Fruit fly (Drosophila melanogaster) whole organism, prepupa: ENCODE results near the gene Rh5.

Experiments
- Blimp-1 ChIP-seq: fragments of 200-800 bp; sonication (Bioruptor generic); optimal IDR thresholded peaks from 3 replicates; lab custom pipeline; 2017; ENCODE audit warnings: missing biosample characterization, missing genetic modification characterization, mild to moderate bottlenecking, moderate library complexity, missing genetic modification reagents
- CG10631 ChIP-seq: fragments of 200-800 bp; sonication (Bioruptor generic); optimal IDR thresholded peaks from 2 replicates; lab custom pipeline; 2016; ENCODE audit warnings: missing biosample characterization, missing genetic modification characterization
- CG10669 ChIP-seq: fragments of 200-800 bp; sonication (Bioruptor generic); optimal IDR thresholded peaks from 3 replicates; lab custom pipeline; 2018; ENCODE audit warnings: missing biosample characterization, mild to moderate bottlenecking, missing genetic modification characterization, moderate library complexity
- CG11294 ChIP-seq: fragments of 200-800 bp; sonication (Bioruptor generic); IDR thresholded peaks from 2 replicates; pipeline ENCODE4 v1.3.6; 2022; ENCODE audit warnings: missing biosample characterization, missing genetic modification characterization
- CG1621 ChIP-seq: fragments of 200-800 bp; sonication (Bioruptor generic); optimal IDR thresholded peaks from 3 replicates; lab custom pipeline; 2018; ENCODE audit warnings: missing biosample characterization, mild to moderate bottlenecking, missing genetic modification characterization
- CG16779 ChIP-seq: fragments of 200-800 bp; sonication (Bioruptor generic); optimal IDR thresholded peaks from 3 replicates; lab custom pipeline; 2017; ENCODE audit warnings: missing biosample characterization, mild to moderate bottlenecking, missing genetic modification characterization
- CG3032 ChIP-seq: fragments of 200-800 bp; optimal IDR thresholded peaks from 2 replicates; lab custom pipeline; 2019; ENCODE audit warnings: missing biosample characterization, mild to moderate bottlenecking, missing genetic modification characterization, moderate library complexity
- CG32006 ChIP-seq: fragments of 200-800 bp; sonication (Bioruptor generic); optimal IDR thresholded peaks from 3 replicates; lab custom pipeline; 2017; ENCODE audit warnings: missing biosample characterization, mild to moderate bottlenecking, missing genetic modification characterization
- CG3919 ChIP-seq: fragments of 200-800 bp; sonication (Bioruptor generic); optimal IDR thresholded peaks from 3 replicates; lab custom pipeline; 2016; ENCODE audit warnings: missing biosample characterization, missing genetic modification characterization
- CG4318 ChIP-seq: fragments of 200-800 bp; sonication (Bioruptor generic); optimal IDR thresholded peaks from 3 replicates; lab custom pipeline; 2017; ENCODE audit warnings: missing biosample characterization, mild to moderate bottlenecking, missing genetic modification characterization
- CG6276 ChIP-seq: fragments of 200-800 bp; sonication (Bioruptor generic); optimal IDR thresholded peaks from 2 replicates; lab custom pipeline; 2017; ENCODE audit warnings: missing biosample characterization, mild to moderate bottlenecking, missing genetic modification characterization
- CG6792 ChIP-seq: fragments of 200-800 bp; sonication (Bioruptor generic); optimal IDR thresholded peaks from 3 replicates; lab custom pipeline; 2016; ENCODE audit warnings: missing biosample characterization, missing genetic modification characterization
- CG6808 ChIP-seq: fragments of 200-800 bp; sonication (Bioruptor generic); optimal IDR thresholded peaks from 3 replicates; lab custom pipeline; 2017; ENCODE audit warnings: missing biosample characterization, missing genetic modification characterization, mild to moderate bottlenecking, moderate library complexity, missing genetic modification reagents
- CG6854 ChIP-seq: fragments of 200-800 bp; sonication (Bioruptor generic); optimal IDR thresholded peaks from 2 replicates; lab custom pipeline; 2017; ENCODE audit warnings: missing biosample characterization, mild to moderate bottlenecking, missing genetic modification characterization
- CG7368 ChIP-seq: fragments of 200-800 bp; sonication (Bioruptor generic); optimal IDR thresholded peaks from 3 replicates; lab custom pipeline; 2016; ENCODE audit warnings: missing biosample characterization, missing genetic modification characterization
- CG8119 ChIP-seq: fragments of 200-800 bp; sonication (Bioruptor generic); IDR thresholded peaks from 3 replicates; pipeline ENCODE4 v1.3.6; 2022; ENCODE audit warnings: missing biosample characterization, missing genetic modification characterization
- CG8319 ChIP-seq: fragments of 200-800 bp; sonication (Bioruptor generic); optimal IDR thresholded peaks from 3 replicates; lab custom pipeline; 2016; ENCODE audit warnings: missing biosample characterization, missing genetic modification characterization
- CG8632 ChIP-seq: fragments of 200-800 bp; sonication (Bioruptor generic); optimal IDR thresholded peaks from 3 replicates; lab custom pipeline; 2016; ENCODE audit warnings: missing biosample characterization, missing genetic modification characterization
- CG9139 ChIP-seq: fragments of 200-800 bp; sonication (Bioruptor generic); optimal IDR thresholded peaks from 3 replicates; lab custom pipeline; 2017; ENCODE audit warnings: missing biosample characterization, mild to moderate bottlenecking, missing genetic modification characterization
- Eip75B ChIP-seq: fragments of 200-800 bp; sonication (Bioruptor generic); optimal IDR thresholded peaks from 3 replicates; lab custom pipeline; 2016; ENCODE audit warnings: missing biosample characterization, missing genetic modification characterization
- Eip78C ChIP-seq: fragments of 200-800 bp; sonication (Bioruptor generic); peaks from one replicate; lab custom pipeline; 2016; ENCODE audit warnings: missing biosample characterization, missing genetic modification characterization
- Ets21C ChIP-seq: fragments of 200-800 bp; sonication (Bioruptor generic); optimal IDR thresholded peaks from 3 replicates; lab custom pipeline; 2016; ENCODE audit warnings: missing biosample characterization, missing genetic modification characterization
- Ets96B ChIP-seq: fragments of 200-800 bp; optimal IDR thresholded peaks from 2 replicates; lab custom pipeline; 2019; ENCODE audit warnings: missing biosample characterization, mild to moderate bottlenecking, missing genetic modification characterization, moderate library complexity
- Hr38 ChIP-seq: sonication (Bioruptor generic); optimal IDR thresholded peaks from 2 replicates; lab custom pipeline; 2016; ENCODE audit warnings: missing biosample characterization, missing genetic modification characterization
- Hr39 ChIP-seq: fragments of 200-800 bp; sonication (Bioruptor generic); optimal IDR thresholded peaks from 2 replicates; lab custom pipeline; 2016; ENCODE audit warnings: missing biosample characterization, missing genetic modification characterization
- Lpt ChIP-seq: fragments of 200-800 bp; sonication (Bioruptor generic); optimal IDR thresholded peaks from 3 replicates; lab custom pipeline; 2016; ENCODE audit warnings: missing biosample characterization, missing genetic modification characterization
- Smox ChIP-seq: fragments of 200-800 bp; sonication (Bioruptor generic); optimal IDR thresholded peaks from 3 replicates; lab custom pipeline; 2016; ENCODE audit warnings: missing biosample characterization, missing genetic modification characterization
- Sox15 ChIP-seq: fragments of 200-800 bp; sonication (Bioruptor generic); optimal IDR thresholded peaks from 3 replicates; lab custom pipeline; 2016; ENCODE audit warnings: missing biosample characterization, missing genetic modification characterization
- achi ChIP-seq: fragments of 200-800 bp; sonication (Bioruptor generic); optimal IDR thresholded peaks from 3 replicates; lab custom pipeline; 2016; ENCODE audit warnings: missing biosample characterization, missing genetic modification characterization
- acj6 ChIP-seq: fragments of 200-800 bp; sonication (Bioruptor generic); optimal IDR thresholded peaks from 3 replicates; lab custom pipeline; 2016; ENCODE audit warnings: missing biosample characterization, missing genetic modification characterization
- cyc ChIP-seq: fragments of 200-800 bp; sonication (Bioruptor generic); optimal IDR thresholded peaks from 3 replicates; lab custom pipeline; 2016; ENCODE audit warnings: missing biosample characterization, missing genetic modification characterization
- dsx ChIP-seq: fragments of 200-800 bp; optimal IDR thresholded peaks from 3 replicates; lab custom pipeline; 2019; ENCODE audit warnings: missing biosample characterization, mild to moderate bottlenecking, missing genetic modification characterization, moderate library complexity; ENCODE audit not compliant: poor library complexity, severe bottlenecking
- eg ChIP-seq: fragments of 200-800 bp; sonication (Bioruptor generic); IDR thresholded peaks from 3 replicates; pipeline ENCODE4 v1.3.6; 2022; ENCODE audit warnings: missing biosample characterization, missing genetic modification characterization
- esn ChIP-seq: fragments of 200-800 bp; sonication (Bioruptor generic); optimal IDR thresholded peaks from 2 replicates; lab custom pipeline; 2016; ENCODE audit warnings: missing biosample characterization, mild to moderate bottlenecking, missing genetic modification characterization, moderate library complexity
- fd59A ChIP-seq: fragments of 200-800 bp; sonication (Bioruptor generic); optimal IDR thresholded peaks from 2 replicates; lab custom pipeline; 2017; ENCODE audit warnings: missing biosample characterization, mild to moderate bottlenecking, missing genetic modification characterization, missing genetic modification reagents
- fd85E ChIP-seq: fragments of 200-800 bp; sonication (Bioruptor generic); optimal IDR thresholded peaks from 3 replicates; lab custom pipeline; 2016; ENCODE audit warnings: missing biosample characterization, missing genetic modification characterization
- fkh ChIP-seq: fragments of 200-800 bp; sonication (Bioruptor generic); optimal IDR thresholded peaks from 3 replicates; lab custom pipeline; 2017; ENCODE audit warnings: missing biosample characterization, mild to moderate bottlenecking, missing genetic modification characterization, moderate library complexity
- lz ChIP-seq: fragments of 200-800 bp; sonication (Bioruptor generic); optimal IDR thresholded peaks from 3 replicates; lab custom pipeline; 2016; ENCODE audit warnings: missing biosample characterization, missing genetic modification characterization
- net ChIP-seq: fragments of 200-800 bp; sonication (Bioruptor generic); optimal IDR thresholded peaks from 3 replicates; lab custom pipeline; 2016; ENCODE audit warnings: missing biosample characterization, missing genetic modification characterization
- pdm3 ChIP-seq: fragments of 200-800 bp; sonication (Bioruptor generic); optimal IDR thresholded peaks from 3 replicates; lab custom pipeline; 2016; ENCODE audit warnings: missing biosample characterization, missing genetic modification characterization
- salr ChIP-seq, 2 experiments: fragments of 200-800 bp; sonication (Bioruptor generic); optimal IDR thresholded peaks; 3 replicates each; lab custom pipeline; 2016 to 2018; ENCODE audit warnings: missing biosample characterization in 2 of 2, missing genetic modification characterization in 2 of 2, mild to moderate bottlenecking in 1 of 2
- spab ChIP-seq: fragments of 200-800 bp; sonication (Bioruptor generic); optimal IDR thresholded peaks from 2 replicates; lab custom pipeline; 2017; ENCODE audit warnings: missing biosample characterization, mild to moderate bottlenecking, missing genetic modification characterization, missing genetic modification reagents
- ss ChIP-seq, 2 experiments: fragments of 200-800 bp; sonication (Bioruptor generic); optimal IDR thresholded peaks; 2 replicates in 1 of 2; 3 replicates in 1 of 2; lab custom pipeline; 2017 to 2018; ENCODE audit warnings: mild to moderate bottlenecking in 2 of 2, missing biosample characterization in 2 of 2, missing genetic modification characterization in 2 of 2, moderate library complexity in 1 of 2
- svp ChIP-seq: fragments of 200-800 bp; sonication (Bioruptor generic); peaks from one replicate; lab custom pipeline; 2016; ENCODE audit warnings: missing biosample characterization, missing genetic modification characterization

Gene Rh5

dm6 chr2L:12004211-12004979 lies 3.6 kb upstream of the Rh5 start:
- TF ChIP-seq salr (GFP tag; optimal IDR thresholded peaks at IDR 0.05; lab: Kevin White, UChicago) (peak; percentile 4 to 11), CG6276 (GFP tag; lab: Kevin White, UChicago) (peak; percentile 28), acj6 (GFP tag; lab: Kevin White, UChicago) (peak; percentile 3), Ets21C (GFP tag; lab: Kevin White, UChicago) (no peak), fd85E (GFP tag; lab: Kevin White, UChicago) (no peak), Hr39 (GFP tag; lab: Kevin White, UChicago) (no peak), Sox15 (no peak), Blimp-1 (GFP tag; lab: Kevin White, UChicago) (no peak), achi (GFP tag; lab: Kevin White, UChicago) (no peak), spab (no peak), CG1621 (tag; lab: Kevin White, UChicago) (peak; percentile 99), Eip75B (peak; percentile 15), Hr38 (no peak), CG32006 (GFP tag; lab: Kevin White, UChicago) (peak; percentile 13), dsx (GFP tag; lab: Kevin White, UChicago) (peak; percentile 57), fd59A (GFP tag; lab: Kevin White, UChicago) (peak; percentile 38), fkh (GFP tag; lab: Kevin White, UChicago) (peak; percentile 99), CG10631 (GFP tag; lab: Kevin White, UChicago) (peak; percentile 48), Smox (GFP tag; lab: Kevin White, UChicago) (no peak), CG11294 (GFP tag; lab: Robert Waterston, UW) (no peak), Eip78C (GFP tag; lab: Kevin White, UChicago) (peak; percentile 30), CG7368 (GFP tag; lab: Kevin White, UChicago) (no peak), CG3919 (no peak), ss (GFP tag; optimal IDR thresholded peaks at IDR 0.05; lab: Kevin White, UChicago) (peak in 1 of 2 experiments; percentile 55), CG4318 (GFP tag; lab: Kevin White, UChicago) (no peak), pdm3 (GFP tag; lab: Kevin White, UChicago) (peak; percentile 22), CG8632 (GFP tag; lab: Kevin White, UChicago) (no peak), CG3032 (tag; lab: Kevin White, UChicago) (no peak), cyc (GFP tag; lab: Kevin White, UChicago) (no peak), CG6808 (GFP tag; lab: Kevin White, UChicago) (peak; percentile 32), Ets96B (tag; lab: Kevin White, UChicago) (no peak), lz (no peak), svp (GFP tag; lab: Kevin White, UChicago) (peak; percentile 22), CG6854 (no peak), CG8119 (no peak), Lpt (peak; percentile 1), CG8319 (no peak), CG9139 (GFP tag; lab: Kevin White, UChicago) (no peak), CG6792 (GFP tag; lab: Kevin White, UChicago) (peak; percentile 17), CG16779 (tag; lab: Kevin White, UChicago) (no peak), eg (GFP tag; lab: Robert Waterston, UW) (no peak), net (GFP tag; lab: Kevin White, UChicago) (peak; percentile 18), esn (no peak), CG10669 (GFP tag; lab: Kevin White, UChicago) (peak; percentile 9)
